Worm (Caenorhabditis elegans): ENCODE measurements around the gene set-11.

DNA sequence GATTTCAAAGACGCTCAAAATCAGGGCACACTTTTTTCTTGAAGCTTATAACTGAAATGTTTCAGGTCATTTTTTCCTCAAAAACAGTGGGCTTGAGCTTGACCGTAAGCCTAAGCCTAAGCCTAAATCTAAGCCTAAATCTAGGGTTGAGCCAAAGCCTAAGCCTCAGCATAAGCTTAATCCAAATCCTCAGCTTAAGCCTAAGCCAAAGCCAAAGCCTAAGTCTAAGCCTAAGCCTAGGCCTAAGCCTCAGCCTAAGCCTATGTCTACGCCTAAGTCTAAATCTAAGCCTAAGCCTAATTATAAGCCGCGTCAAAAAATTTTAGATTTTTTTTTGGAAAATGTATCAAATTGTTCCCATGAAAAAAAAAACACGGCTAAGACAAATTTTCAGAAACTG, 41.9 kb upstream of the set-11 start:
- TF ChIP-seq ama-1 (optimal IDR thresholded peaks at IDR 0.05) (no peak), tra-4 (tag; optimal IDR thresholded peaks at IDR 0.05) (no peak), tbx-11 (GFP tag; IDR thresholded peaks at IDR 0.05) (no peak), F13C5.2 (tag; optimal IDR thresholded peaks at IDR 0.05) (no peak), pes-1 (GFP tag; IDR thresholded peaks at IDR 0.05) (no peak), flt-1 (GFP tag; IDR thresholded peaks at IDR 0.05) (no peak), hmg-4 (GFP tag; optimal IDR thresholded peaks at IDR 0.05) (no peak), hmbx-1 (tag; optimal IDR thresholded peaks at IDR 0.05) (no peak), ceh-13 (GFP tag; optimal IDR thresholded peaks at IDR 0.05) (no peak), hnd-1 (tag; optimal IDR thresholded peaks at IDR 0.05) (no peak), sea-1 (GFP tag; conservative IDR thresholded peaks at IDR 0.05) (no peak), ceh-36 (tag; optimal IDR thresholded peaks at IDR 0.05) (peak; percentile 66), tbx-37 (GFP tag; conservative IDR thresholded peaks at IDR 0.05) (no peak)
